Worm (Caenorhabditis elegans): ENCODE data around the gene C45B11.2.

Gene C45B11.2

ce11 chrV:11033241-11033640 is 9.3 kb upstream of the C45B11.2 start:
- TF ChIP-seq unc-62 (GFP tag; optimal IDR thresholded peaks at IDR 0.05): no peak

ce11 chrV:11034748-11035147 is 7.8 kb upstream of the C45B11.2 start, which contains the start of gene pptr-2:
pptr-2 (minus strand) TSS chrV:11034931.
- TF ChIP-seq unc-62 (GFP tag; optimal IDR thresholded peaks at IDR 0.05): no peak

ce11 chrV:11039379-11039954 is 3.0 kb upstream of the C45B11.2 start, which contains the start of gene pak-2:
pak-2 (minus strand) TSS chrV:11039429.
- TF ChIP-seq unc-62 (GFP tag; optimal IDR thresholded peaks at IDR 0.05): no peak

- TF ChIP-seq unc-62 (GFP tag; optimal IDR thresholded peaks at IDR 0.05): no peak
Observed at ce11 chrV:11040020-11040419, 2.5 kb upstream of the C45B11.2 start, which contains the start of gene C45B11.9. C45B11.9 (plus strand) TSS chrV:11040320.

ce11 chrV:11040473-11040872 is 2.0 kb upstream of the C45B11.2 start, which contains the start of gene C45B11.8:
C45B11.8 (plus strand) TSS chrV:11040773.
- TF ChIP-seq unc-62 (GFP tag; optimal IDR thresholded peaks at IDR 0.05): no peak

- TF ChIP-seq unc-62 (GFP tag; optimal IDR thresholded peaks at IDR 0.05): no peak
Observed at ce11 chrV:11041499-11041898, 1.0 kb upstream of the C45B11.2 start, which contains the start of gene C45B11.5. C45B11.5 (plus strand) TSS chrV:11041799.

ce11 chrV:11043767-11044166 is 1.3 kb downstream of the C45B11.2 start, which contains the start of gene C45B11.6:
C45B11.6 (plus strand) TSS chrV:11044067.
- TF ChIP-seq unc-62 (GFP tag; optimal IDR thresholded peaks at IDR 0.05): no peak

ce11 chrV:11046730-11047129 is 4.2 kb downstream of the C45B11.2 start, which contains the start of gene dhs-18:
dhs-18 (minus strand) TSS chrV:11046833.
- TF ChIP-seq unc-62 (GFP tag; optimal IDR thresholded peaks at IDR 0.05): no peak

- no peak for TF ChIP-seq unc-62 (GFP tag; optimal IDR thresholded peaks at IDR 0.05)
Observed at ce11 chrV:11048678-11049077, 6.2 kb downstream of the C45B11.2 start, which contains the start of gene srh-74. srh-74 (minus strand) TSS chrV:11048778.

- TF ChIP-seq unc-62 (GFP tag; optimal IDR thresholded peaks at IDR 0.05): no peak
Observed at ce11 chrV:11051921-11052320, 9.4 kb downstream of the C45B11.2 start, which contains the start of gene T04C12.33. T04C12.33 (plus strand) TSS chrV:11052221.

ce11 chrV:11053827-11054226 is 11.3 kb downstream of the C45B11.2 start, which contains the start of gene T04C12.7:
T04C12.7 (plus strand) TSS chrV:11054127.
- TF ChIP-seq unc-62 (GFP tag; optimal IDR thresholded peaks at IDR 0.05): no peak

- no peak for TF ChIP-seq unc-62 (GFP tag; optimal IDR thresholded peaks at IDR 0.05)
Observed at ce11 chrV:11056484-11056883, 14.0 kb downstream of the C45B11.2 start.

ce11 chrV:11057043-11057442 is 14.5 kb downstream of the C45B11.2 start, which contains the start of gene srh-75:
srh-75 (minus strand) TSS chrV:11057143.
- no peak for TF ChIP-seq unc-62 (GFP tag; optimal IDR thresholded peaks at IDR 0.05)

- TF ChIP-seq unc-62 (GFP tag; optimal IDR thresholded peaks at IDR 0.05): no peak
Observed at ce11 chrV:11059180-11059579, 16.7 kb downstream of the C45B11.2 start, which contains the start of gene T04C12.1. T04C12.1 (minus strand) TSS chrV:11059269.

ce11 chrV:11060239-11060984 is 17.9 kb downstream of the C45B11.2 start, which contains the start of gene T04C12.11:
T04C12.11 (minus strand) TSS chrV:11060289.
- no peak for TF ChIP-seq unc-62 (GFP tag; optimal IDR thresholded peaks at IDR 0.05)

- no peak for TF ChIP-seq unc-62 (GFP tag; optimal IDR thresholded peaks at IDR 0.05)
Observed at ce11 chrV:11061887-11062286, 19.4 kb downstream of the C45B11.2 start.

Data from whole organism, dauer.